Worm (Caenorhabditis elegans): Measurements from ENCODE around the gene C48D5.3.

DNA sequence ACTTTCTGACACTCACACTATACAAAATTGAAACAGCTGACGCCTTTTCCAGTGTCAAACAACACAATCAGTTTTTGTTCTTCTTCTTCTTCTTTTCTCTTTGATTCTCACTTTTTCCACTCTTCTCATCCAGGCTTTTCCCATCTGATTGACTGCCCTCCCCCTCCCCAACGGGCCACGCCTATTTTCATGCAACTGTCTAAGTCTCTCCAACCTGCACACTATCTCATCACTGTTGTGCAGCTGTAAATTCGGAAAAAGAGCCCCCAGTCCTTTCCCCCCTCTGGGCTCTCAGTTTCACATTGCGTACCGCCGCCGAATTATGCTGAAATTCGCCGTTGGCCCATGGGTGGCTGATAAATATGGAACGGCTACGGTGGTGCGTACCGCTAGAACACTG, 19.7 kb upstream of the C48D5.3 start:
- TF ChIP-seq ztf-29 (GFP tag; IDR thresholded peaks at IDR 0.05) (no peak), klf-2 (GFP tag; conservative IDR thresholded peaks at IDR 0.05) (no peak), flt-1 (GFP tag; IDR thresholded peaks at IDR 0.05) (no peak), ztf-23 (GFP tag; IDR thresholded peaks at IDR 0.05) (no peak), ref-1 (GFP tag; conservative IDR thresholded peaks at IDR 0.05) (no peak), tab-1 (GFP tag; IDR thresholded peaks at IDR 0.05) (no peak), T22C8.4 (GFP tag; IDR thresholded peaks at IDR 0.05) (no peak)
